Worm (Caenorhabditis elegans): Measurements from ENCODE around the gene nhr-52.

Gene nhr-52

ce11 chrV:15661003-15661402, 16.3 kb upstream of the nhr-52 start:
- TF ChIP-seq Y67H2A.10 (GFP tag; conservative IDR thresholded peaks at IDR 0.05) (no peak), ekl-4 (GFP tag; IDR thresholded peaks at IDR 0.05) (no peak), F39B2.1 (GFP tag; IDR thresholded peaks at IDR 0.05) (no peak), B0035.1 (tag; optimal IDR thresholded peaks at IDR 0.05) (no peak), lin-40 (tag; optimal IDR thresholded peaks at IDR 0.05) (peak; percentile 25), B0019.2 (GFP tag; conservative IDR thresholded peaks at IDR 0.05) (no peak), ZK185.1 (tag; optimal IDR thresholded peaks at IDR 0.05; ENCODE audit: poor library complexity, severe bottlenecking) (peak; percentile 10), nhr-179 (tag; optimal IDR thresholded peaks at IDR 0.05) (no peak), lsy-27 (tag; optimal IDR thresholded peaks at IDR 0.05; ENCODE audit: borderline replicate concordance, insufficient read depth) (no peak), hrde-1 (tag; optimal IDR thresholded peaks at IDR 0.05; ENCODE audit: borderline replicate concordance) (no peak), C17E4.6 (GFP tag; IDR thresholded peaks at IDR 0.05) (no peak), him-1 (tag; optimal IDR thresholded peaks at IDR 0.05) (no peak), dpff-1 (tag; optimal IDR thresholded peaks at IDR 0.05) (no peak), egrh-3 (GFP tag; IDR thresholded peaks at IDR 0.05) (no peak), attf-3 (GFP tag; conservative IDR thresholded peaks at IDR 0.05) (no peak), mxl-1 (tag; optimal IDR thresholded peaks at IDR 0.05) (no peak), nhr-80 (tag; optimal IDR thresholded peaks at IDR 0.05) (no peak), repo-1 (tag; optimal IDR thresholded peaks at IDR 0.05) (no peak), tbp1 (GFP tag; optimal IDR thresholded peaks at IDR 0.05) (no peak), F23B12.7 (tag; optimal IDR thresholded peaks at IDR 0.05; ENCODE audit: insufficient read depth) (no peak), ztf-26 (tag; optimal IDR thresholded peaks at IDR 0.05) (peak; percentile 46), snpc-1.3 (tag; optimal IDR thresholded peaks at IDR 0.05; ENCODE audit: insufficient read depth) (no peak), nhr-120 (GFP tag; IDR thresholded peaks at IDR 0.05) (no peak)

ce11 chrV:15661580-15661979, 15.7 kb upstream of the nhr-52 start:
- TF ChIP-seq egl-18 (GFP tag; IDR thresholded peaks at IDR 0.05) (no peak), T26A5.8 (tag; optimal IDR thresholded peaks at IDR 0.05) (no peak), pbrm-1 (GFP tag; IDR thresholded peaks at IDR 0.05) (no peak), B0336.3 (GFP tag; IDR thresholded peaks at IDR 0.05) (no peak), let-526 (GFP tag; IDR thresholded peaks at IDR 0.05) (no peak), nfyb-1 (GFP tag; IDR thresholded peaks at IDR 0.05) (no peak), bed-2 (GFP tag; IDR thresholded peaks at IDR 0.05) (no peak)

DNA sequence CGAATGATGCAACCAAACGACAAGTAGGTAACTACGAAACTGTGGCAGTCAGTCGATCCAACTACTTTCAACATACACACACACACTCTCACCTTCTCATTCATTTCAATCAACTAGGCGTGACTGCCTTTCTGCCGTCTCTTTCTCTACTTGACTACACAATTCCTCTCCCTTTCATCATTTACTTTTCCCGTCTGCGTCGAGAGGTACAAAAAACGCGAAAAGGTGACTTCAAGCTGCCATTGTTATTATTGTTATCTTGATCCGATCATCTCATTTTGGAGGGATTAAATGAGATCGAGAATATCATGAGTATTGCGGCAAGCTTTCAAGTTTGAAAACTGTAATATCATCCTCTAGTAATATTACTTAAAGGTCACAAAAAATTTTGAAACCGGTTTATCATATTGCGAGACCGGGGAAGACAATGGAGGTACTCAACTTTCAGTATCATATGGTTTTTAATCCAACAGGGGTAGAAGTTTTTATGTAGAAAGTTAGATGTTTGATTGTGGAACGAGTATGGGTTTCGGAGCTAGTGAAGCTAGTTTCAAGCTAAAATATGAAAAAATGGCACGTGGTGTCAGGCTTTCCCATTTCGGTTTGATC, 13.2 kb upstream of the nhr-52 start:
- no peak for TF ChIP-seq egl-18 (GFP tag; IDR thresholded peaks at IDR 0.05)
- TF ChIP-seq dox-1 (GFP tag; IDR thresholded peaks at IDR 0.05): 0 out of 2 replicates have a peak, but pooled peaks have one; percentile 26
- TF ChIP-seq hmg-1.2 (GFP tag; IDR thresholded peaks at IDR 0.05): peak; percentile 40; the same call in 1 of the 2 replicates
- TF ChIP-seq nhr-80 (tag; optimal IDR thresholded peaks at IDR 0.05): peak; percentile 45
- TF ChIP-seq attf-5 (GFP tag; optimal IDR thresholded peaks at IDR 0.05): peak; percentile 33
- no peak for TF ChIP-seq nhr-120 (GFP tag; IDR thresholded peaks at IDR 0.05)
- TF ChIP-seq nfya-2 (GFP tag; IDR thresholded peaks at IDR 0.05): no peak
- TF ChIP-seq cebp-1 (GFP tag; IDR thresholded peaks at IDR 0.05): no peak
- TF ChIP-seq cebp-1 (tag; optimal IDR thresholded peaks at IDR 0.05): peak; percentile 70
